Fruit fly (Drosophila melanogaster) whole organism, embryonic: Measurements from ENCODE around the gene CG12123.

Source experiments
- ATbp ChIP-seq: fragments of 200-800 bp; sonication (Bioruptor generic); optimal IDR thresholded peaks from 2 replicates; lab custom pipeline; 2017; ENCODE audit warnings: missing biosample characterization, mild to moderate bottlenecking, missing genetic modification characterization, missing genetic modification reagents
- Atf6 ChIP-seq: fragments of 200-800 bp; sonication (Bioruptor generic); IDR thresholded peaks from 2 replicates; pipeline ENCODE4 v1.3.6; 2022; ENCODE audit warnings: missing biosample characterization, missing genetic modification characterization
- Awh ChIP-seq: fragments of 200-800 bp; sonication (Bioruptor generic); IDR thresholded peaks from 2 replicates; pipeline ENCODE4, ENCODE4 v1.3.6; 2022; ENCODE audit warnings: missing biosample characterization, missing genetic modification characterization
- BEAF-32 ChIP-seq: fragments of 200-800 bp; sonication (Bioruptor generic); optimal IDR thresholded peaks from 3 replicates; lab custom pipeline; 2017; ENCODE audit warnings: missing biosample characterization, missing genetic modification characterization, mild to moderate bottlenecking, moderate library complexity, missing genetic modification reagents
- CG11456 ChIP-seq: fragments of 200-800 bp; sonication (Bioruptor generic); IDR thresholded peaks from 3 replicates; pipeline ENCODE4 v1.3.6; 2022; ENCODE audit warnings: missing biosample characterization, missing genetic modification characterization
- CG11723 ChIP-seq: fragments of 200-800 bp; sonication (Bioruptor generic); optimal IDR thresholded peaks from 2 replicates; lab custom pipeline; 2017; ENCODE audit warnings: missing biosample characterization, mild to moderate bottlenecking, missing genetic modification characterization
- CG17829 ChIP-seq: fragments of 200-800 bp; optimal IDR thresholded peaks from 2 replicates; lab custom pipeline; 2019; ENCODE audit warnings: missing biosample characterization, mild to moderate bottlenecking, missing genetic modification characterization, moderate library complexity
- CG30020 ChIP-seq: fragments of 200-800 bp; optimal IDR thresholded peaks from 2 replicates; lab custom pipeline; 2019; ENCODE audit warnings: missing biosample characterization, mild to moderate bottlenecking, missing genetic modification characterization, moderate library complexity
- CG31365 ChIP-seq: fragments of 200-800 bp; sonication (Bioruptor generic); optimal IDR thresholded peaks from 2 replicates; lab custom pipeline; 2018; ENCODE audit warnings: missing biosample characterization, mild to moderate bottlenecking, missing genetic modification characterization
- CG32767 ChIP-seq: fragments of 200-800 bp; sonication (Bioruptor generic); IDR thresholded peaks from 2 replicates; pipeline ENCODE4 v1.3.6; 2022; ENCODE audit warnings: missing biosample characterization, missing genetic modification characterization
- CG43689 ChIP-seq: fragments of 200-800 bp; sonication (Bioruptor generic); IDR thresholded peaks from 2 replicates; pipeline ENCODE4 v1.3.6; 2022; ENCODE audit warnings: missing biosample characterization, missing genetic modification characterization
- CG6854 ChIP-seq: fragments of 200-800 bp; sonication (Bioruptor generic); optimal IDR thresholded peaks from 3 replicates; lab custom pipeline; 2017; ENCODE audit warnings: missing biosample characterization, mild to moderate bottlenecking, missing genetic modification characterization
- CG7987 ChIP-seq: fragments of 200-800 bp; sonication (Bioruptor generic); optimal IDR thresholded peaks from 2 replicates; lab custom pipeline; 2018; ENCODE audit warnings: missing biosample characterization, mild to moderate bottlenecking, missing genetic modification characterization, moderate library complexity
- CG8359 ChIP-seq: fragments of 200-800 bp; sonication (Bioruptor generic); optimal IDR thresholded peaks from 2 replicates; lab custom pipeline; 2017; ENCODE audit warnings: missing biosample characterization, mild to moderate bottlenecking, missing genetic modification characterization, borderline replicate concordance
- CHES-1-like ChIP-seq: fragments of 200-800 bp; sonication (Bioruptor generic); optimal IDR thresholded peaks from 2 replicates; lab custom pipeline; 2016; ENCODE audit warnings: missing biosample characterization, missing genetic modification characterization
- Chrac-16 ChIP-seq: fragments of 200-800 bp; sonication (Bioruptor generic); optimal IDR thresholded peaks from 3 replicates; lab custom pipeline; 2016; ENCODE audit warnings: missing biosample characterization, missing genetic modification characterization
- CkIIα-i1 ChIP-seq: fragments of 200-800 bp; sonication (Bioruptor generic); IDR thresholded peaks from 2 replicates; pipeline ENCODE4 v1.3.6; 2022; ENCODE audit warnings: missing biosample characterization, missing genetic modification characterization
- D19B ChIP-seq: fragments of 200-800 bp; sonication (Bioruptor generic); optimal IDR thresholded peaks from 2 replicates; lab custom pipeline; 2017; ENCODE audit warnings: missing biosample characterization, mild to moderate bottlenecking, missing genetic modification characterization
- Dek ChIP-seq: fragments of 200-800 bp; sonication (Bioruptor generic); optimal IDR thresholded peaks from 3 replicates; lab custom pipeline; 2019; ENCODE audit warnings: missing biosample characterization, mild to moderate bottlenecking, missing genetic modification characterization, moderate library complexity
- E2f2 ChIP-seq: fragments of 200-800 bp; sonication (Bioruptor generic); IDR thresholded peaks from 2 replicates; pipeline ENCODE4 v1.3.6; 2022; ENCODE audit warnings: missing biosample characterization, missing genetic modification characterization
- ERR ChIP-seq: fragments of 200-800 bp; sonication (Bioruptor generic); optimal IDR thresholded peaks from 2 replicates; lab custom pipeline; 2016; ENCODE audit warnings: missing biosample characterization, missing genetic modification characterization
- Fer2 ChIP-seq: fragments of 200-800 bp; sonication (Bioruptor generic); optimal IDR thresholded peaks from 2 replicates; lab custom pipeline; 2018; ENCODE audit warnings: missing biosample characterization, mild to moderate bottlenecking, missing genetic modification characterization, moderate library complexity
- HmgZ ChIP-seq: fragments of 200-800 bp; sonication (Bioruptor generic); optimal IDR thresholded peaks from 2 replicates; lab custom pipeline; 2018; ENCODE audit warnings: missing biosample characterization, mild to moderate bottlenecking, missing genetic modification characterization
- Hr39 ChIP-seq: fragments of >200 bp; optimal IDR thresholded peaks from 2 replicates; lab custom pipeline; 2017
- Hsf ChIP-seq: fragments of 200-800 bp; sonication (Bioruptor generic); optimal IDR thresholded peaks from 3 replicates; lab custom pipeline; 2016; ENCODE audit warnings: missing biosample characterization, missing genetic modification characterization
- Max ChIP-seq: fragments of 200-800 bp; sonication (Bioruptor generic); optimal IDR thresholded peaks from 2 replicates; lab custom pipeline; 2016; ENCODE audit warnings: missing biosample characterization, mild to moderate bottlenecking, missing genetic modification characterization
- Mrtf ChIP-seq: fragments of 200-800 bp; sonication (Bioruptor generic); IDR thresholded peaks from 3 replicates; pipeline ENCODE4 v1.3.6; 2022; ENCODE audit warnings: missing biosample characterization, missing genetic modification characterization
- Vsx1 ChIP-seq: fragments of 200-800 bp; sonication (Bioruptor generic); optimal IDR thresholded peaks from 2 replicates; lab custom pipeline; 2017; ENCODE audit warnings: missing biosample characterization, mild to moderate bottlenecking, missing genetic modification characterization, missing genetic modification reagents
- aop ChIP-seq: fragments of 200-800 bp; sonication (Bioruptor generic); IDR thresholded peaks from 2 replicates; pipeline ENCODE4 v1.3.6; 2022; ENCODE audit warnings: missing biosample characterization, missing genetic modification characterization
- bowl ChIP-seq: fragments of 200-800 bp; sonication (Bioruptor generic); IDR thresholded peaks from 2 replicates; pipeline ENCODE4 v1.3.6; 2022; ENCODE audit warnings: missing biosample characterization, missing genetic modification characterization
- ci ChIP-seq: fragments of 200-800 bp; sonication (Bioruptor generic); IDR thresholded peaks from 3 replicates; pipeline ENCODE4 v1.3.6; 2022; ENCODE audit warnings: missing biosample characterization, missing genetic modification characterization
- emc ChIP-seq: fragments of 200-800 bp; sonication (Bioruptor generic); optimal IDR thresholded peaks from 2 replicates; lab custom pipeline; 2016; ENCODE audit warnings: missing biosample characterization, missing genetic modification characterization
- en ChIP-seq: fragments of 200-800 bp; sonication (Bioruptor generic); optimal IDR thresholded peaks from 2 replicates; lab custom pipeline; 2016; ENCODE audit warnings: missing biosample characterization, missing genetic modification characterization
- exex ChIP-seq: fragments of 200-800 bp; sonication (Bioruptor generic); optimal IDR thresholded peaks from 4 replicates; lab custom pipeline; 2018; ENCODE audit warnings: missing biosample characterization, mild to moderate bottlenecking, missing genetic modification characterization, moderate library complexity
- fd102C ChIP-seq: fragments of 200-800 bp; sonication (Bioruptor generic); optimal IDR thresholded peaks from 2 replicates; lab custom pipeline; 2018; ENCODE audit warnings: missing biosample characterization, mild to moderate bottlenecking, missing genetic modification characterization, moderate library complexity
- ken ChIP-seq: fragments of 200-800 bp; sonication (Bioruptor generic); IDR thresholded peaks from 3 replicates; pipeline ENCODE4 v1.3.6; 2022; ENCODE audit warnings: missing biosample characterization, missing genetic modification characterization
- lola ChIP-seq, 3 experiments: fragments of >200 bp in 2 of 3; fragments of 200-800 bp in 1 of 3; sonication (Bioruptor generic) in 1 of 3; optimal IDR thresholded peaks; 2 replicates each; lab custom pipeline; 2017 to 2019; ENCODE audit warnings: missing biosample characterization in 3 of 3, missing genetic modification characterization in 3 of 3, mild to moderate bottlenecking in 1 of 3, moderate library complexity in 1 of 3
- maf-S ChIP-seq: fragments of 200-800 bp; sonication (Bioruptor generic); optimal IDR thresholded peaks from 2 replicates; lab custom pipeline; 2016; ENCODE audit warnings: missing biosample characterization, missing genetic modification characterization
- pb ChIP-seq: fragments of 200-800 bp; sonication (Bioruptor generic); optimal IDR thresholded peaks from 3 replicates; lab custom pipeline; 2016; ENCODE audit warnings: missing biosample characterization, missing genetic modification characterization
- prd ChIP-seq, 3 experiments: fragments of >200 bp in 2 of 3; fragments of 200-800 bp in 1 of 3; sonication (Bioruptor generic) in 1 of 3; optimal IDR thresholded peaks in 2 of 3; IDR thresholded peaks in 1 of 3; 2 replicates in 2 of 3; 3 replicates in 1 of 3; pipeline versions ENCODE4 v1.3.6 to Lab custom; 2017 to 2022; ENCODE audit warnings: missing biosample characterization in 1 of 3, missing genetic modification characterization in 1 of 3
- sd ChIP-seq: fragments of 200-800 bp; sonication (Bioruptor generic); optimal IDR thresholded peaks from 3 replicates; lab custom pipeline; 2018; ENCODE audit warnings: missing biosample characterization, mild to moderate bottlenecking, missing genetic modification characterization, moderate library complexity
- sens-2 ChIP-seq: fragments of 200-800 bp; sonication (Bioruptor generic); IDR thresholded peaks from 2 replicates; pipeline ENCODE4 v1.3.6; 2022; ENCODE audit warnings: missing biosample characterization, missing genetic modification characterization
- so ChIP-seq: fragments of 200-800 bp; sonication (Bioruptor generic); IDR thresholded peaks from 3 replicates; pipeline ENCODE4 v1.3.6; 2022; ENCODE audit warnings: missing biosample characterization, missing genetic modification characterization
- ssp ChIP-seq: fragments of 200-800 bp; sonication (Bioruptor generic); IDR thresholded peaks from 2 replicates; pipeline ENCODE4 v1.3.6; 2022; ENCODE audit warnings: missing biosample characterization, missing genetic modification characterization
- tin ChIP-seq: fragments of 200-800 bp; sonication (Bioruptor generic); optimal IDR thresholded peaks from 3 replicates; lab custom pipeline; 2016; ENCODE audit warnings: missing biosample characterization, missing genetic modification characterization
- tio ChIP-seq: fragments of 200-800 bp; sonication (Bioruptor generic); optimal IDR thresholded peaks from 2 replicates; lab custom pipeline; 2017; ENCODE audit warnings: missing biosample characterization, missing genetic modification characterization, inconsistent platforms
- ttk ChIP-seq: fragments of 200-800 bp; sonication (Bioruptor generic); IDR thresholded peaks from 2 replicates; pipeline ENCODE4 v2.1.2; 2022; ENCODE audit warnings: missing biosample characterization, missing genetic modification characterization
- vvl ChIP-seq: fragments of 200-800 bp; sonication (Bioruptor generic); IDR thresholded peaks from 2 replicates; pipeline ENCODE4 v1.3.6; 2022; ENCODE audit warnings: missing biosample characterization, missing genetic modification characterization
- zen ChIP-seq: fragments of 200-800 bp; sonication (Bioruptor generic); optimal IDR thresholded peaks from 3 replicates; lab custom pipeline; 2018; ENCODE audit warnings: missing biosample characterization, mild to moderate bottlenecking, missing genetic modification characterization, moderate library complexity

Gene CG12123

DNA sequence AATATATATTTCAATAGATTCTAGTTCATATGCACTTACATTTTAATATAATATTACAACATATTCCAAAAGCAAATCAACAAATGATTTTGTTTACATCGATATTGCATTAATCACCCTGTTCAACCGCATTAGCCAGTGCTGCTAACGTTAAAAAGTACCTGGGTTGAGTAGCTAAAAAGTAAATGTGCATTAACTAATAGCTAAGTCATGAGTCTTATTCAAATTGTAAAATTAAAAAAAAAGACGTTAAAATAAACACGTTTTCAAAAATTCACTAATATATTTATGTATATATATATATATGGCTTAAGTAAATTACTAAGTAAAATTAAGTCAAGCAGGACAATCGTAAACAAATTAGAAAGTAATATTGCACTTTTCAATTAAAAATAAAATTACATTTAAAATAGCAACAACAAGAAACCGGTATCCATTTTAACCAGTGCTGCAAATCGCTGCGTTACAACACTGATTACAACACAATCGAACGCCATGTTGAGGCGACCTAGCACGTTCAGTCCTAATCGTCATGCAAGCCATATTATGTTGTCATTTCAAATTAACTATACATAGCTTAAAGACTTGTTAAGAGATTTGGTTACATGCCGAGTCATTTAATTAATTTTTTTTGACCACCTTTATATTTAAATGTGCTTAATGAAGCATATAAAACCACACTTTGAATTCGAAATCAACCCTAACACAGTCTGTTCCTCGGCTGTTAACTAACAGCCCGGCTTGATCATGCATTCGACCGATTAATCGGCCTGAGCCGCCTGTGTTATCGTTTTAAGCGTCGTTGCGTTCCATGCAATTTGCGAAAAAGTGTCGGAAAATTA is 43.8 kb downstream of the CG12123 start, which contains the start of gene CG10555 (continued):
- TF ChIP-seq aop (GFP tag; lab: Robert Waterston, UW) (0 out of 2 replicates have a peak, but pooled peaks have one; percentile 48), E2f2 (peak; percentile 62), lola (GFP tag; optimal IDR thresholded peaks at IDR 0.05; lab: Kevin White, UChicago) (peak in 1 of 3 experiments; percentile 96), D19B (GFP tag; lab: Kevin White, UChicago) (peak; percentile 44), CG32767 (GFP tag; lab: Robert Waterston, UW) (peak; percentile 71; the same call in 1 of the 2 replicates), CG6854 (GFP tag; lab: Kevin White, UChicago) (no peak), Dek (tag; lab: Kevin White, UChicago) (peak; percentile 49), en (GFP tag; lab: Kevin White, UChicago) (peak; percentile 64), Hsf (GFP tag; lab: Kevin White, UChicago) (peak; percentile 95), ttk (GFP tag; lab: Robert Waterston, UW) (peak; percentile 79), ssp (GFP tag; lab: Robert Waterston, UW) (peak; percentile 82), Fer2 (tag; lab: Kevin White, UChicago) (peak; percentile 70), Mrtf (GFP tag; lab: Robert Waterston, UW) (peak; percentile 84), exex (tag; lab: Kevin White, UChicago) (peak; percentile 36), fd102C (no peak), ci (GFP tag; lab: Robert Waterston, UW) (peak; percentile 93), Atf6 (GFP tag; lab: Robert Waterston, UW) (peak; percentile 91), maf-S (GFP tag; lab: Kevin White, UChicago) (peak; percentile 85), CG17829 (tag; lab: Kevin White, UChicago) (peak; percentile 75), Max (GFP tag; lab: Kevin White, UChicago) (peak; percentile 84), CG11456 (GFP tag; lab: Robert Waterston, UW) (peak; percentile 88), CG30020 (peak; percentile 84), tio (GFP tag; lab: Kevin White, UChicago) (peak; percentile 85), Hr39 (no peak), Vsx1 (GFP tag; lab: Kevin White, UChicago) (no peak), sens-2 (GFP tag; lab: Robert Waterston, UW) (peak; percentile 85), bowl (peak; percentile 51; the same call in 1 of the 2 replicates), BEAF-32 (GFP tag; lab: Kevin White, UChicago) (peak; percentile 53), CG8359 (no peak), HmgZ (tag; lab: Kevin White, UChicago) (peak; percentile 80), CG7987 (GFP tag; lab: Kevin White, UChicago) (peak; percentile 42), CG11723 (GFP tag; lab: Kevin White, UChicago) (peak; percentile 74), ATbp (GFP tag; lab: Kevin White, UChicago) (peak; percentile 43), emc (peak; percentile 63), Awh (GFP tag; lab: Robert Waterston, UW) (peak; percentile 63), zen (tag; lab: Kevin White, UChicago) (peak; percentile 97), tin (GFP tag; lab: Kevin White, UChicago) (peak; percentile 90), pb (GFP tag; lab: Kevin White, UChicago) (peak; percentile 75), CG31365 (tag; lab: Kevin White, UChicago) (no peak), vvl (GFP tag; lab: Robert Waterston, UW) (peak; percentile 85), CG43689 (GFP tag; lab: Robert Waterston, UW) (peak; percentile 66), ERR (no peak), prd (optimal IDR thresholded peaks at IDR 0.05; lab: Kevin White, UChicago) (no peak), prd (GFP tag; IDR thresholded peaks at IDR 0.05; lab: Robert Waterston, UW) (peak; percentile 93), ken (peak; percentile 96), CkIIα-i1 (GFP tag; lab: Robert Waterston, UW) (no peak), Chrac-16 (GFP tag; lab: Kevin White, UChicago) (peak; percentile 80), sd (tag; lab: Kevin White, UChicago) (no peak), so (peak; percentile 81; the same call in 2 of the 3 replicates), CHES-1-like (GFP tag; lab: Kevin White, UChicago) (peak; percentile 85)
